Fruit fly (Drosophila melanogaster): ENCODE measurements around the gene Pfdn6.

Gene Pfdn6

dm6 chr3L:19951868-19952267 lies 28.4 kb downstream of the Pfdn6 start, which contains the start of gene CG34258:
Gene CG34258 (minus strand): TSS chr3L:19951968.
- TF ChIP-seq tj (GFP tag; optimal IDR thresholded peaks at IDR 0.05) (no peak), toe (GFP tag; optimal IDR thresholded peaks at IDR 0.05) (no peak), CG33017 (tag; optimal IDR thresholded peaks at IDR 0.05) (no peak), Mnt (GFP tag; optimal IDR thresholded peaks at IDR 0.05) (no peak), cnc (optimal IDR thresholded peaks at IDR 0.05) (no peak), CG14711 (tag; optimal IDR thresholded peaks at IDR 0.05) (no peak), CG7045 (GFP tag; optimal IDR thresholded peaks at IDR 0.05) (no peak), Crg-1 (GFP tag; optimal IDR thresholded peaks at IDR 0.05) (no peak), bab1 (GFP tag; optimal IDR thresholded peaks at IDR 0.05) (no peak)

DNA sequence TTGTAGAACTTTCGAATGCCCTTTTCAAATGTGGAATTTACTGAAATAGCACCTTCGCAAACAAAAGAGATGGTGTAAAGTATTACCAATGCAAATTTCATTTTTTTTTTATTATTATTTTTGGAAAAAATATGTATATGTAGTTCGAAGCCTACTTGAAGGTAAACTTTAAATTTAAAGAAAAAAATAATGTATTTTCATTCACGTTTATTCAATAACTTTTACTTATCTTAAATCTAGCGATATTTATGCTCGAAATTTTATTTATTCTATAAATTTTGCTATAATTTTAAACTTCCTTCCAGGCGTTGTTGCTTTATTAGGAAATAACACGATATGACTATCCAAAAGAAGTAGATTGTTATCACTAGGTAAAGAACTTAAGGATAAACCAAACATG lies 29.2 kb downstream of the Pfdn6 start, which contains the start of gene CG33710:
Gene CG33710, minus strand, starts transcription at position 101 of the 400 bp plus-strand sequence.
- no peak for TF ChIP-seq pad (GFP tag; optimal IDR thresholded peaks at IDR 0.05)
- TF ChIP-seq cnc (optimal IDR thresholded peaks at IDR 0.05), result no peak
- TF ChIP-seq kay (GFP tag; ENCODE audit: borderline replicate concordance), result no peak
- TF ChIP-seq Clk (GFP tag; optimal IDR thresholded peaks at IDR 0.05), result no peak
- no peak for TF ChIP-seq CG12768 (GFP tag; optimal IDR thresholded peaks at IDR 0.05)
- no peak for TF ChIP-seq CG7101 (tag; optimal IDR thresholded peaks at IDR 0.05)
- TF ChIP-seq Mnt (GFP tag; optimal IDR thresholded peaks at IDR 0.05), result no peak

DNA sequence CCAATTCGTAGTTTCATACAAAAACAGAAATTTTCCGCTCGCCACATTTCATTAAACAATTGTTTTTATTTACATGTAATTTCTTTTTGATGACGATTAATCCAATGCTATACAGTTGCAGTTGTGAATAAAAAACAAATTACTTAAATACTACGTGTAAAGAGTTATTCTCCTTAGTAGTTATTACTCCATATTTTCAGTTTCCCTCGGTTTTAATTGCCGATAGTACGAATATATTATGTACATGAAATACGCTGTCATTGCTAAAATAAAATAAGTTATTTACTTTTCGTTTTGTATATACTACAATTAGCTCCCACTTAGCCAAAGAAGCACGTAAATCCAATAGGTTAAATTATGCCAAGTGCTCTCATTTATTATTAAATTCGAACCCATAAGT lies 30.1 kb downstream of the Pfdn6 start, which contains the start of gene CG42655:
Gene CG42655, minus strand, starts transcription at position 101 of the 400 bp plus-strand sequence.
- no peak for TF ChIP-seq CG5204 (GFP tag; optimal IDR thresholded peaks at IDR 0.05)
- no peak for TF ChIP-seq Crg-1 (GFP tag; optimal IDR thresholded peaks at IDR 0.05)
- TF ChIP-seq CG12768 (GFP tag; optimal IDR thresholded peaks at IDR 0.05), result no peak
- no peak for TF ChIP-seq cnc (optimal IDR thresholded peaks at IDR 0.05)
- no peak for TF ChIP-seq CG11617 (GFP tag; optimal IDR thresholded peaks at IDR 0.05)
- TF ChIP-seq kay (GFP tag; ENCODE audit: borderline replicate concordance), result no peak
- TF ChIP-seq ovo (GFP tag; optimal IDR thresholded peaks at IDR 0.05), result no peak
- no peak for TF ChIP-seq cic (GFP tag; optimal IDR thresholded peaks at IDR 0.05)
- no peak for TF ChIP-seq tj (GFP tag; optimal IDR thresholded peaks at IDR 0.05)
- TF ChIP-seq bab1 (GFP tag; optimal IDR thresholded peaks at IDR 0.05), result no peak
- no peak for TF ChIP-seq pad (GFP tag; optimal IDR thresholded peaks at IDR 0.05)
- no peak for TF ChIP-seq CG7101 (tag; optimal IDR thresholded peaks at IDR 0.05)
- no peak for TF ChIP-seq Mnt (GFP tag; optimal IDR thresholded peaks at IDR 0.05)

dm6 chr3L:19954426-19954825 lies 31.0 kb downstream of the Pfdn6 start, which contains the start of gene CG42654:
Gene CG42654 (minus strand): TSS chr3L:19954526.
- TF ChIP-seq cnc (optimal IDR thresholded peaks at IDR 0.05), result no peak
- TF ChIP-seq ovo (GFP tag; optimal IDR thresholded peaks at IDR 0.05), result no peak
- no peak for TF ChIP-seq CG7045 (GFP tag; optimal IDR thresholded peaks at IDR 0.05)
- no peak for TF ChIP-seq bab1 (GFP tag; optimal IDR thresholded peaks at IDR 0.05)

DNA sequence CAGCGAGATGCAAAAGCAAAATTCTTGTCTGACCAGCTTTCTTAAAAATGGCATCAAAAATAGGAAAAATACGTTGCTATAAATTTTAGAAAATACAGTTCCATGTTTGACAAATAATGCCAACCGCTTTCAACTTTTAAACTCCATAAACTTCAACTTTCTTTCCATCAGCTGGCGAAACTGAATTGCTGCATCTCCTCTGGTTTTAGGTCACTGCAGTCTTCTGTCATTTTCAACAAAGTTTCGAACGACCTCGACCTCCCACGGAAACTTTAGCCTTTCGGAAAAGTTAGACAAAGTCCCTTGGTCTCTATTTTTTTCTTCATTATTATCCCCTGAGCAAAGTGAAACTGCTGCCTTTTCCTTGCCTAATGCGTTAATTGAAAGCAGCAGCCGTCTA lies 32.2 kb downstream of the Pfdn6 start, which contains the start of gene CG42263:
Gene CG42263, minus strand, starts transcription at position 101 of the 400 bp plus-strand sequence.
- TF ChIP-seq Hr96 (GFP tag; optimal IDR thresholded peaks at IDR 0.05) (no peak), CG14711 (tag; optimal IDR thresholded peaks at IDR 0.05) (no peak), pad (GFP tag; optimal IDR thresholded peaks at IDR 0.05) (no peak), kay (GFP tag; ENCODE audit: borderline replicate concordance) (no peak), Crg-1 (GFP tag; optimal IDR thresholded peaks at IDR 0.05) (no peak), CG11617 (GFP tag; optimal IDR thresholded peaks at IDR 0.05) (no peak), cnc (optimal IDR thresholded peaks at IDR 0.05) (no peak), bab1 (GFP tag; optimal IDR thresholded peaks at IDR 0.05) (no peak), cic (GFP tag; optimal IDR thresholded peaks at IDR 0.05) (no peak), toe (GFP tag; optimal IDR thresholded peaks at IDR 0.05) (no peak), CG7045 (GFP tag; optimal IDR thresholded peaks at IDR 0.05) (no peak), CG1620 (GFP tag; optimal IDR thresholded peaks at IDR 0.05) (no peak), CG7101 (tag; optimal IDR thresholded peaks at IDR 0.05) (no peak), Clk (GFP tag; optimal IDR thresholded peaks at IDR 0.05) (no peak), CG33017 (tag; optimal IDR thresholded peaks at IDR 0.05) (no peak), CG12768 (GFP tag; optimal IDR thresholded peaks at IDR 0.05) (no peak), CG5204 (GFP tag; optimal IDR thresholded peaks at IDR 0.05) (no peak), Mnt (GFP tag; optimal IDR thresholded peaks at IDR 0.05) (no peak)

DNA sequence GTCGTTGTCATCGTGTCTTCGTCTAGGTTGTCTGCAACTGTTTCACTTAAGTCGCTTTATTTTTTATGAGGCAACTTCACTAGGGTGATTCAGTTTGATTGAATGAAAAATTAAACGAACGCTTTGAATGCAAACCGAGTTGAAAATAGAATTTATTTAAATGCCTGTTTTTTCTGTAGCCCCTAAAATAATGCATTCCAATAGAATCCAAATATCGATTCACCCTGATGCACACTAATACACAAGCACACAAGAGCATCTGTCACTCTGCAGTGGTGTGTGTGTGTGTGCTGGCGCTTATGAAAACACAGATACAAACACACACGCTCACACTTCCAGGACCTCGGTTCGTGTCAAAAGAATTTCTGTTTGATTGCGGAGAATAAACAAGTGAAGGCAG lies 38.3 kb downstream of the Pfdn6 start:
- TF ChIP-seq CG1620 (GFP tag; optimal IDR thresholded peaks at IDR 0.05) (no peak), cic (GFP tag; optimal IDR thresholded peaks at IDR 0.05) (no peak), kay (GFP tag; ENCODE audit: borderline replicate concordance) (no peak), Mnt (GFP tag; optimal IDR thresholded peaks at IDR 0.05) (no peak), toe (GFP tag; optimal IDR thresholded peaks at IDR 0.05) (no peak), Hr96 (GFP tag; optimal IDR thresholded peaks at IDR 0.05) (no peak), bab1 (GFP tag; optimal IDR thresholded peaks at IDR 0.05) (no peak), CG14711 (tag; optimal IDR thresholded peaks at IDR 0.05) (no peak), tj (GFP tag; optimal IDR thresholded peaks at IDR 0.05) (no peak), CG33017 (tag; optimal IDR thresholded peaks at IDR 0.05) (no peak), pad (GFP tag; optimal IDR thresholded peaks at IDR 0.05) (no peak), cnc (optimal IDR thresholded peaks at IDR 0.05) (no peak), CG12768 (GFP tag; optimal IDR thresholded peaks at IDR 0.05) (no peak)

Measured in whole organism, adult.